Worm (Caenorhabditis elegans): ENCODE measurements around the gene grl-8.
"Not testable (repeated sequence)": the region's sequence is repeated elsewhere in the genome, so short reads cannot be mapped to it uniquely, and the experiment has no call there.

DNA sequence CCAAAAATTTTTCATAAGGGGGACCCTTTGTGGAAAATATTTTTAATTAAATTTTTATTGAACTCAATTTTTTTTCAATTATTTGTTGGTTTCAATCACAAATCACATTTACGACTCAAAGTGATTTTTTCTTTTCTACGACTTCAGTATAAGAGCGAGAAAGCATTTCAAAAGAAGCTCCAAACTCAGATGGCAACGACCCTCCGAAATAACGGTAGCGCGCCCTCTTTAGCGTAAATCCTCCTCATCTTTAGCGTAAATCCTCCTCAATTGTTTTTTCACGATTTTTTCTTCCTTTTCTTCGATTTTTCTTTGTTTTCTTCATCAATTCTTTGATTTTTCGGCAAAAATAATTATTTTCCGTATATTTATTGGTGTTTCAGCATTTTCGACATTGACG, 18.0 kb downstream of the grl-8 start:
- not testable (repeated sequence) for TF ChIP-seq lin-39 (tag; optimal IDR thresholded peaks at IDR 0.05); lin-29 (GFP tag; IDR thresholded peaks at IDR 0.05); php-3 (GFP tag; IDR thresholded peaks at IDR 0.05); ceh-82 (tag; optimal IDR thresholded peaks at IDR 0.05); fos-1 (tag; optimal IDR thresholded peaks at IDR 0.05); lir-3 (tag; optimal IDR thresholded peaks at IDR 0.05); dmd-8 (GFP tag; IDR thresholded peaks at IDR 0.05); nhr-10 (tag; optimal IDR thresholded peaks at IDR 0.05); snpc-4 (tag; optimal IDR thresholded peaks at IDR 0.05); pha-4 (GFP tag; IDR thresholded peaks at IDR 0.05); pha-4 (tag; optimal IDR thresholded peaks at IDR 0.05)
